Worm (Caenorhabditis elegans) whole organism, early embryonic: ENCODE measurements around the gene nas-38.

Experiments
- B0310.2 ChIP-seq: sonication (generic microtip); optimal IDR thresholded peaks from 2 replicates; lab custom pipeline; 2016; ENCODE audit warnings: mild to moderate bottlenecking, missing genetic modification characterization, missing compliant biosample characterization
- aly-1 ChIP-seq: sonication (generic microtip); optimal IDR thresholded peaks from 2 replicates; lab custom pipeline; 2016; ENCODE audit warnings: missing genetic modification characterization, missing compliant biosample characterization
- ama-1 ChIP-seq: fragments of 150-350 bp; optimal IDR thresholded peaks from 2 replicates; lab custom pipeline; 2014
- ceh-36 ChIP-seq: sonication (generic microtip); optimal IDR thresholded peaks from 2 replicates; lab custom pipeline; 2016; ENCODE audit warnings: missing genetic modification characterization, inconsistent platforms, missing compliant biosample characterization
- flt-1 ChIP-seq: fragments of 200-800 bp; sonication (Bioruptor generic); IDR thresholded peaks from 2 replicates; pipeline ENCODE4 v1.3.6; 2022; ENCODE audit warnings: missing genetic modification characterization, missing compliant biosample characterization
- hmg-4 ChIP-seq: fragments of 200-800 bp; sonication (Bioruptor generic); optimal IDR thresholded peaks from 2 replicates; lab custom pipeline; 2018; ENCODE audit warnings: mild to moderate bottlenecking, missing genetic modification characterization, missing compliant biosample characterization
- scrt-1 ChIP-seq: fragments of 200-800 bp; sonication (Bioruptor generic); IDR thresholded peaks from 2 replicates; pipeline ENCODE4 v1.3.6; 2022; ENCODE audit warnings: missing genetic modification characterization, missing compliant biosample characterization

DNA sequence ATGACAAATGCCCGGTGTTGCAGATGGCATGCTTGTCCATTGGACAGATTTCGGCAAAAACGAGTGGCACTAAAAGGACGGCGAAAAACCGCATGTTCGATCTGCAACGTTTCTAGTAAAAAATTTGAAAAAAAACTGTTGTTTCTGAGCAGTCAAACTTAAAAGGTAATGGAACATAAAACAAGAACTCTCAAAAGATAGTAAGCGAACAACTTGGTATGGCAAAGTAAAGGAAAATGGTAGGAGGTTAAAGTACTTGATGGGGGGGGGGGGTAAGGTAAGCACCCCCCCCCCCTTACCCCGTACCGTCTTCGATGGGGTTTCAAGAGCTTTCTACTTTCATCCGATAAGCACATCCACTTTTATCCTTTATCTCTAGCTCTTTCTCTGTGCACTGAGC lies 50.4 kb downstream of the nas-38 start, which contains the start of gene F13C5.5:
- TF ChIP-seq ama-1 (lab: Kevin White, UChicago) (no peak), hmg-4 (GFP tag; lab: Kevin White, UChicago) (no peak), ceh-36 (no peak), aly-1 (tag; lab: Kevin White, UChicago) (no peak), flt-1 (no peak), scrt-1 (no peak), B0310.2 (tag; lab: Kevin White, UChicago) (no peak)
